Worm (Caenorhabditis elegans): ENCODE measurements around the gene F56B3.4.

F56B3.4 gene

ce11 chrIV:741831-742230, 52.2 kb downstream of the F56B3.4 start:
- peak; percentile 2 for TF ChIP-seq rnt-1 (tag; optimal IDR thresholded peaks at IDR 0.05)
- TF ChIP-seq lin-14 (GFP tag; optimal IDR thresholded peaks at IDR 0.05), result peak; percentile 7
- TF ChIP-seq unc-62 (GFP tag; optimal IDR thresholded peaks at IDR 0.05), result no peak

- TF ChIP-seq dsc-1 (tag; optimal IDR thresholded peaks at IDR 0.05) (peak; percentile 19), tbx-2 (tag; optimal IDR thresholded peaks at IDR 0.05) (peak; percentile 47), ztf-4 (tag; optimal IDR thresholded peaks at IDR 0.05) (no peak), mab-9 (GFP tag; IDR thresholded peaks at IDR 0.05) (no peak), snu-23 (GFP tag; optimal IDR thresholded peaks at IDR 0.05) (peak; percentile 32), efl-1 (optimal IDR thresholded peaks at IDR 0.05) (peak; percentile 12 to 26), efl-1 (GFP tag; optimal IDR thresholded peaks at IDR 0.05 in 1 of 2) (no peak), nhr-20 (tag; optimal IDR thresholded peaks at IDR 0.05) (peak; percentile 29), C34B4.2 (tag; optimal IDR thresholded peaks at IDR 0.05) (no peak), rnt-1 (tag; optimal IDR thresholded peaks at IDR 0.05) (peak; percentile 74), lsy-2 (tag; optimal IDR thresholded peaks at IDR 0.05) (peak; percentile 5 to 13), lin-39 (tag; optimal IDR thresholded peaks at IDR 0.05) (peak; percentile 58), nhr-12 (tag; optimal IDR thresholded peaks at IDR 0.05) (no peak), nhr-19 (GFP tag; conservative IDR thresholded peaks at IDR 0.05) (peak; percentile 47), lin-14 (GFP tag; optimal IDR thresholded peaks at IDR 0.05) (peak; percentile 77), nhr-71 (tag; optimal IDR thresholded peaks at IDR 0.05) (peak; percentile 81), unc-86 (tag; optimal IDR thresholded peaks at IDR 0.05) (no peak), nhr-47 (tag; optimal IDR thresholded peaks at IDR 0.05) (peak; percentile 10)
Observed at ce11 chrIV:740674-741073, 53.4 kb downstream of the F56B3.4 start.

DNA sequence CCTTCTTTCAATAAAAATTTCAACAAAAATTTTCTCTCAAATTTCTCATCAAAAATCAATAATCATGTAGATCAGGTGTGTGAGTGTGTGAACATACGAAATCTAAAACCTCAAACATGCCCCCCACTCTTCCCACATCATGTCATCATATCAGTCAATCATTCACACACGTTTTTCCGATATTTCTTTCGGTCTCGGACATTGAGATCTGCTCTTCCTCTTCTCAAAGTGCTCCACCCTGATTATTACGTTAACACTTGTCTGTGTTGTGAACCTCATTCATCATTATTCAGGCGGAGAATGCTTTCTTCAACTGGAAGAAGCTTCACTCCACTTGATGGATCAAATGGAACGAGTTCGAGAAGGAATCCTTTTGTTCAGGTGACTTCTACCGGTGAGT, 57.6 kb downstream of the F56B3.4 start, which contains the start of gene kvs-5:
TSS of gene kvs-5 (plus strand) at position 301 of the 400 bp plus-strand sequence.
- no peak for TF ChIP-seq nhr-28 (tag; optimal IDR thresholded peaks at IDR 0.05)
- peak; percentile 41 for TF ChIP-seq nhr-85 (tag)
- no peak for TF ChIP-seq egl-27 (tag; optimal IDR thresholded peaks at IDR 0.05)
